Fruit fly (Drosophila melanogaster) whole organism, embryonic: ENCODE data around the gene CG16985.

Experiments used
- CG11456 ChIP-seq: fragments of 200-800 bp; sonication (Bioruptor generic); IDR thresholded peaks from 3 replicates; pipeline ENCODE4 v1.3.6; 2022; ENCODE audit warnings: missing biosample characterization, missing genetic modification characterization
- CG11504 ChIP-seq: fragments of 200-800 bp; sonication (Bioruptor generic); optimal IDR thresholded peaks from 3 replicates; lab custom pipeline; 2019; ENCODE audit warnings: missing biosample characterization, mild to moderate bottlenecking, missing genetic modification characterization, moderate library complexity
- CG12155 ChIP-seq: fragments of 200-800 bp; sonication (Bioruptor generic); optimal IDR thresholded peaks from 3 replicates; lab custom pipeline; 2016; ENCODE audit warnings: missing biosample characterization, missing genetic modification characterization
- CG13296 ChIP-seq: fragments of 200-800 bp; sonication (Bioruptor generic); optimal IDR thresholded peaks from 3 replicates; lab custom pipeline; 2018; ENCODE audit warnings: missing biosample characterization, mild to moderate bottlenecking, missing genetic modification characterization
- CG14050 ChIP-seq: fragments of 200-800 bp; sonication (Bioruptor generic); IDR thresholded peaks from 3 replicates; pipeline ENCODE4 v1.3.6; 2022; ENCODE audit warnings: missing biosample characterization, missing genetic modification characterization
- CG14965 ChIP-seq: fragments of 200-800 bp; sonication (Bioruptor generic); optimal IDR thresholded peaks from 2 replicates; lab custom pipeline; 2016; ENCODE audit warnings: missing biosample characterization, missing genetic modification characterization, borderline replicate concordance
- CG16813 ChIP-seq: fragments of 200-800 bp; sonication (Bioruptor generic); IDR thresholded peaks from 3 replicates; pipeline ENCODE4 v1.3.6; 2022; ENCODE audit warnings: missing biosample characterization, missing genetic modification characterization; ENCODE audit not compliant: partially characterized antibody
- CG17186 ChIP-seq: fragments of 200-800 bp; sonication (Bioruptor generic); optimal IDR thresholded peaks from 3 replicates; lab custom pipeline; 2017; ENCODE audit warnings: missing biosample characterization, missing genetic modification reagents, missing genetic modification characterization
- CG2712 ChIP-seq: fragments of 200-800 bp; optimal IDR thresholded peaks from 3 replicates; lab custom pipeline; 2019; ENCODE audit warnings: missing biosample characterization, mild to moderate bottlenecking, missing genetic modification characterization, moderate library complexity
- CG30431 ChIP-seq: fragments of 200-800 bp; sonication (Bioruptor generic); optimal IDR thresholded peaks from 2 replicates; lab custom pipeline; 2017; ENCODE audit warnings: missing biosample characterization, missing genetic modification characterization
- CG3163 ChIP-seq: fragments of 200-800 bp; sonication (Bioruptor generic); optimal IDR thresholded peaks from 3 replicates; lab custom pipeline; 2016; ENCODE audit warnings: missing biosample characterization, missing genetic modification characterization
- CG3281 ChIP-seq: fragments of 200-800 bp; sonication (Bioruptor generic); optimal IDR thresholded peaks from 3 replicates; lab custom pipeline; 2017; ENCODE audit warnings: missing biosample characterization, mild to moderate bottlenecking, missing genetic modification characterization
- CG3838 ChIP-seq: fragments of 200-800 bp; sonication (Bioruptor generic); optimal IDR thresholded peaks from 3 replicates; lab custom pipeline; 2016; ENCODE audit warnings: missing biosample characterization, missing genetic modification characterization
- CG6683 ChIP-seq: fragments of 200-800 bp; sonication (Bioruptor generic); optimal IDR thresholded peaks from 2 replicates; lab custom pipeline; 2017; ENCODE audit warnings: missing biosample characterization, mild to moderate bottlenecking, missing genetic modification characterization, missing genetic modification reagents
- CG6791 ChIP-seq: fragments of 200-800 bp; sonication (Bioruptor generic); IDR thresholded peaks from 3 replicates; pipeline ENCODE4 v1.3.6; 2022; ENCODE audit warnings: missing biosample characterization, missing genetic modification characterization; ENCODE audit not compliant: partially characterized antibody
- CG8924 ChIP-seq: fragments of 200-800 bp; optimal IDR thresholded peaks from 3 replicates; lab custom pipeline; 2019; ENCODE audit warnings: missing biosample characterization, mild to moderate bottlenecking, missing genetic modification characterization, moderate library complexity
- CG9727 ChIP-seq: fragments of 200-800 bp; sonication (Bioruptor generic); optimal IDR thresholded peaks from 3 replicates; lab custom pipeline; 2017; ENCODE audit warnings: missing biosample characterization, mild to moderate bottlenecking, missing genetic modification characterization
- CTCF ChIP-seq: fragments of 200-800 bp; sonication (Bioruptor generic); optimal IDR thresholded peaks from 2 replicates; lab custom pipeline; 2017; ENCODE audit warnings: missing biosample characterization, mild to moderate bottlenecking, missing genetic modification characterization, moderate library complexity
- Dad ChIP-seq: fragments of 200-800 bp; sonication (Bioruptor generic); optimal IDR thresholded peaks from 3 replicates; lab custom pipeline; 2016; ENCODE audit warnings: missing biosample characterization, missing genetic modification characterization
- Dip3 ChIP-seq: fragments of 200-800 bp; sonication (Bioruptor generic); optimal IDR thresholded peaks from 3 replicates; lab custom pipeline; 2016; ENCODE audit warnings: missing biosample characterization, missing genetic modification characterization
- Fer1 ChIP-seq: fragments of 200-800 bp; sonication (Bioruptor generic); optimal IDR thresholded peaks from 2 replicates; lab custom pipeline; 2017; ENCODE audit warnings: missing biosample characterization, mild to moderate bottlenecking, missing genetic modification characterization
- Mad ChIP-seq: fragments of 200-800 bp; sonication (Bioruptor generic); optimal IDR thresholded peaks from 2 replicates; lab custom pipeline; 2016; ENCODE audit warnings: missing biosample characterization, missing genetic modification characterization
- Myb ChIP-seq: fragments of 200-800 bp; sonication (Bioruptor generic); optimal IDR thresholded peaks from 2 replicates; lab custom pipeline; 2016; ENCODE audit warnings: missing biosample characterization, missing genetic modification characterization
- NC2β ChIP-seq: fragments of 200-800 bp; sonication (Bioruptor generic); optimal IDR thresholded peaks from 2 replicates; lab custom pipeline; 2016; ENCODE audit warnings: missing biosample characterization, missing genetic modification characterization
- Pdp1 ChIP-seq, 2 experiments: fragments of 200-800 bp; sonication (Bioruptor generic); optimal IDR thresholded peaks; 3 replicates each; lab custom pipeline; 2016; ENCODE audit warnings: missing biosample characterization in 2 of 2, missing genetic modification characterization in 2 of 2, mild to moderate bottlenecking in 1 of 2, moderate library complexity in 1 of 2
- Poxn ChIP-seq: fragments of 200-800 bp; sonication (Bioruptor generic); IDR thresholded peaks from 2 replicates; pipeline ENCODE4 v1.3.6; 2022; ENCODE audit warnings: missing biosample characterization, missing genetic modification characterization
- Ravus ChIP-seq: fragments of 200-800 bp; sonication (Bioruptor generic); IDR thresholded peaks from 2 replicates; pipeline ENCODE4 v1.3.6; 2022; ENCODE audit warnings: missing biosample characterization, missing genetic modification characterization
- Sox100B ChIP-seq: fragments of 200-800 bp; sonication (Bioruptor generic); optimal IDR thresholded peaks from 3 replicates; lab custom pipeline; 2018; ENCODE audit warnings: missing biosample characterization, mild to moderate bottlenecking, missing genetic modification characterization
- Sox102F ChIP-seq: fragments of 200-800 bp; sonication (Bioruptor generic); optimal IDR thresholded peaks from 2 replicates; lab custom pipeline; 2018; ENCODE audit warnings: missing biosample characterization, mild to moderate bottlenecking, missing genetic modification characterization, moderate library complexity
- Spps ChIP-seq: fragments of 200-800 bp; sonication (Bioruptor generic); optimal IDR thresholded peaks from 2 replicates; lab custom pipeline; 2018; ENCODE audit warnings: missing biosample characterization, mild to moderate bottlenecking, missing genetic modification characterization
- Sry-δ ChIP-seq: fragments of 200-800 bp; sonication (Bioruptor generic); optimal IDR thresholded peaks from 2 replicates; lab custom pipeline; 2016; ENCODE audit warnings: missing biosample characterization, missing genetic modification characterization
- Stat92E ChIP-seq, 3 experiments: fragments of >200 bp in 2 of 3; fragments of 200-800 bp in 1 of 3; sonication (Bioruptor generic) in 1 of 3; optimal IDR thresholded peaks; 2 replicates each; lab custom pipeline; 2017 to 2019; ENCODE audit warnings: missing biosample characterization in 3 of 3, missing genetic modification characterization in 3 of 3, mild to moderate bottlenecking in 1 of 3, moderate library complexity in 1 of 3
- chm ChIP-seq: fragments of 200-800 bp; sonication (Bioruptor generic); IDR thresholded peaks from 2 replicates; pipeline ENCODE4 v1.3.6; 2022; ENCODE audit warnings: missing biosample characterization, missing genetic modification characterization
- croc ChIP-seq: fragments of 200-800 bp; sonication (Bioruptor generic); conservative IDR thresholded peaks from 3 replicates; pipeline ENCODE4 v1.3.6; 2022; ENCODE audit warnings: missing biosample characterization, missing genetic modification characterization
- dmrt11E ChIP-seq: fragments of 200-800 bp; sonication (Bioruptor generic); optimal IDR thresholded peaks from 3 replicates; lab custom pipeline; 2018; ENCODE audit warnings: missing biosample characterization, mild to moderate bottlenecking, missing genetic modification characterization, moderate library complexity
- exex ChIP-seq: fragments of 200-800 bp; sonication (Bioruptor generic); optimal IDR thresholded peaks from 4 replicates; lab custom pipeline; 2018; ENCODE audit warnings: missing biosample characterization, mild to moderate bottlenecking, missing genetic modification characterization, moderate library complexity
- gcm ChIP-seq: fragments of 200-800 bp; sonication (Bioruptor generic); optimal IDR thresholded peaks from 2 replicates; lab custom pipeline; 2019; ENCODE audit warnings: missing biosample characterization, mild to moderate bottlenecking, missing genetic modification characterization, moderate library complexity
- gfzf ChIP-seq: fragments of 200-800 bp; sonication (Bioruptor generic); optimal IDR thresholded peaks from 2 replicates; lab custom pipeline; 2016; ENCODE audit warnings: missing biosample characterization, mild to moderate bottlenecking, missing genetic modification characterization, moderate library complexity
- grn ChIP-seq: fragments of 200-800 bp; sonication (Bioruptor generic); optimal IDR thresholded peaks from 3 replicates; lab custom pipeline; 2017; ENCODE audit warnings: missing biosample characterization, missing genetic modification characterization
- gro ChIP-seq: fragments of 200-800 bp; sonication (Bioruptor generic); optimal IDR thresholded peaks from 2 replicates; lab custom pipeline; 2016; ENCODE audit warnings: missing biosample characterization, missing genetic modification characterization
- kni ChIP-seq: fragments of 200-800 bp; sonication (Bioruptor generic); optimal IDR thresholded peaks from 3 replicates; lab custom pipeline; 2017; ENCODE audit warnings: mild to moderate bottlenecking, missing biosample characterization, missing genetic modification reagents, missing genetic modification characterization
- nau ChIP-seq: fragments of 200-800 bp; sonication (Bioruptor generic); optimal IDR thresholded peaks from 3 replicates; lab custom pipeline; 2017; ENCODE audit warnings: missing biosample characterization, mild to moderate bottlenecking, missing genetic modification characterization, missing genetic modification reagents
- nerfin-2 ChIP-seq: fragments of 200-800 bp; sonication (Bioruptor generic); IDR thresholded peaks from 2 replicates; pipeline ENCODE4 v1.3.6; 2022; ENCODE audit warnings: missing biosample characterization, missing genetic modification characterization; ENCODE audit not compliant: partially characterized antibody
- odd ChIP-seq: fragments of 200-800 bp; sonication (Bioruptor generic); optimal IDR thresholded peaks from 2 replicates; lab custom pipeline; 2017; ENCODE audit warnings: missing biosample characterization, mild to moderate bottlenecking, missing genetic modification characterization
- rib ChIP-seq: fragments of 200-800 bp; sonication (Bioruptor generic); IDR thresholded peaks from 2 replicates; pipeline ENCODE4 v1.3.6; 2022; ENCODE audit warnings: missing biosample characterization, missing genetic modification characterization
- row ChIP-seq: fragments of 200-800 bp; sonication (Bioruptor generic); IDR thresholded peaks from 3 replicates; pipeline ENCODE4 v1.3.6; 2022; ENCODE audit warnings: missing biosample characterization, missing genetic modification characterization
- ssp ChIP-seq: fragments of 200-800 bp; sonication (Bioruptor generic); IDR thresholded peaks from 2 replicates; pipeline ENCODE4 v1.3.6; 2022; ENCODE audit warnings: missing biosample characterization, missing genetic modification characterization
- trem ChIP-seq: fragments of 200-800 bp; optimal IDR thresholded peaks from 3 replicates; lab custom pipeline; 2019; ENCODE audit warnings: missing biosample characterization, mild to moderate bottlenecking, missing genetic modification characterization, moderate library complexity
- wor ChIP-seq: fragments of 200-800 bp; sonication (Bioruptor generic); IDR thresholded peaks from 2 replicates; pipeline ENCODE4 v1.3.6; 2022; ENCODE audit warnings: missing biosample characterization, missing genetic modification characterization

CG16985 gene

DNA sequence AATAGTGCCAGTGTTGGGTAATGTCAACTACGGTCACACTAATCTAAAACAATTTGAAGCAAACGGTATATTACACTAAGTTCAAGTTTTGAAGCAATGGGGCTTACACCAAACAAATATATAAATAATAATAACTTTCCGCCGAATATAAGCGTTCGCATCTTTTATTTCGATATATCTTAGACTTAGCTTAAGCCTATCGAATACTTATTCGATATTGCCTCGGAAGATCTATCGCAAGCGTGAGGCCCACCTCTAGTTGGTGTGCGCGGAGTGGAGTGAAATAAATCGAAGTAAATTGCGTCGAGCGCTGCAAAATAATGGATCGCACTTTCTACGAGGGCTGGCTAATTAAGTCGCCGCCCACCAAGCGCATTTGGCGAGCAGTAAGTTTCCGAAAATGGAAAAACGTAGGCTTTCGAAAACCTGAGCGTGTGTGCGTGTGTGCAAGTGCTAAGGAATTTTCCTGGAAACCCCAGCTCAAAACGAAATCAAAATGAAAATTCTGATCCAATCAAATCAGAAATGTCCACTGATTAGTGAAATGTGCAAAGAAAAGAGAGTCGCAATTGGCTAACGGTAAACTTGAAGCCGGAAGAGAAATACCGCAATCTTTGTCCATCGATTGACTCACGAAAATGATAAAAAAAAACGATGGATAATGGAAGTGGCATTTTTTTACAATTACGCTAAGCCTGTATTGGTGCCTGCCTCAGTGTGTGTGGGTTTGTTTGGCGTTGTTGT is 9.8 kb upstream of the CG16985 start, which contains the start of gene dos (continued):
- TF ChIP-seq Sox100B (peak; percentile 22), CG17186 (GFP tag; lab: Kevin White, UChicago) (peak; percentile 69), CG13296 (GFP tag; lab: Kevin White, UChicago) (peak; percentile 35), CG3838 (GFP tag; lab: Kevin White, UChicago) (peak; percentile 35), CG9727 (no peak), CG11504 (tag; lab: Kevin White, UChicago) (peak; percentile 52), row (GFP tag; lab: Robert Waterston, UW) (peak; percentile 52; the same call in 2 of the 3 replicates), gcm (GFP tag; lab: Kevin White, UChicago) (peak; percentile 12), trem (tag; lab: Kevin White, UChicago) (peak; percentile 90), CG11456 (GFP tag; lab: Robert Waterston, UW) (no peak), croc (GFP tag; lab: Robert Waterston, UW) (no peak), grn (GFP tag; lab: Kevin White, UChicago) (no peak), Spps (tag; lab: Kevin White, UChicago) (no peak), CG12155 (GFP tag; lab: Kevin White, UChicago) (peak; percentile 30), gro (peak; percentile 19), dmrt11E (peak; percentile 56), gfzf (GFP tag; lab: Kevin White, UChicago) (peak; percentile 57), CG6791 (GFP tag; lab: Robert Waterston, UW) (peak; percentile 78), CG6683 (GFP tag; lab: Kevin White, UChicago) (no peak), Poxn (no peak), Dad (GFP tag; lab: Kevin White, UChicago) (peak; percentile 5), wor (GFP tag; lab: Robert Waterston, UW) (no peak), CG30431 (GFP tag; lab: Kevin White, UChicago) (no peak), CG2712 (tag; lab: Kevin White, UChicago) (peak; percentile 75), CG3281 (GFP tag; lab: Kevin White, UChicago) (peak; percentile 31), Ravus (GFP tag; lab: Robert Waterston, UW) (no peak), nau (GFP tag; lab: Kevin White, UChicago) (no peak), Mad (GFP tag; lab: Kevin White, UChicago) (peak; percentile 73), nerfin-2 (GFP tag; lab: Robert Waterston, UW) (0 out of 2 replicates have a peak, but pooled peaks have one; percentile 17), exex (tag; lab: Kevin White, UChicago) (peak; percentile 3), CG3163 (GFP tag; lab: Kevin White, UChicago) (no peak), chm (GFP tag; lab: Robert Waterston, UW) (peak; percentile 23; the same call in 1 of the 2 replicates), Sry-δ (GFP tag; lab: Kevin White, UChicago) (peak; percentile 91), NC2β (GFP tag; lab: Kevin White, UChicago) (peak; percentile 54), CG14050 (no peak), CG16813 (GFP tag; lab: Robert Waterston, UW) (peak; percentile 79), Myb (GFP tag; lab: Kevin White, UChicago) (peak; percentile 10), odd (GFP tag; lab: Kevin White, UChicago) (no peak), Stat92E (GFP tag; optimal IDR thresholded peaks at IDR 0.05; lab: Kevin White, UChicago) (peak in 1 of 3 experiments; percentile 78), Sox102F (GFP tag; lab: Kevin White, UChicago) (no peak), Dip3 (peak; percentile 51), ssp (GFP tag; lab: Robert Waterston, UW) (no peak), CTCF (GFP tag; lab: Kevin White, UChicago) (peak; percentile 36), Fer1 (peak; percentile 61), CG14965 (GFP tag; lab: Kevin White, UChicago) (no peak), Pdp1 (GFP tag; optimal IDR thresholded peaks at IDR 0.05; lab: Kevin White, UChicago) (peak; percentile 34 to 37), kni (GFP tag; lab: Kevin White, UChicago) (no peak), rib (GFP tag; lab: Robert Waterston, UW) (no peak), CG8924 (peak; percentile 69)
